Fruit fly (Drosophila melanogaster) whole organism, embryonic: Measurements from ENCODE around the gene glob3.

Experiments
- Atf-2 ChIP-seq: fragments of 200-800 bp; sonication (Bioruptor generic); optimal IDR thresholded peaks from 2 replicates; lab custom pipeline; 2016; ENCODE audit warnings: missing biosample characterization, missing genetic modification characterization
- CG2202 ChIP-seq: fragments of 200-800 bp; sonication (Bioruptor generic); optimal IDR thresholded peaks from 2 replicates; lab custom pipeline; 2018; ENCODE audit warnings: missing biosample characterization, mild to moderate bottlenecking, missing genetic modification characterization
- CG8089 ChIP-seq: fragments of 200-800 bp; sonication (Bioruptor generic); optimal IDR thresholded peaks from 3 replicates; lab custom pipeline; 2016; ENCODE audit warnings: missing biosample characterization, missing genetic modification characterization
- Meics ChIP-seq: fragments of 200-800 bp; sonication (Bioruptor generic); optimal IDR thresholded peaks from 2 replicates; lab custom pipeline; 2017; ENCODE audit warnings: missing biosample characterization, mild to moderate bottlenecking, missing genetic modification characterization
- Trl ChIP-seq, 3 experiments: fragments of >200 bp in 2 of 3; fragments of 200-800 bp in 1 of 3; sonication (Bioruptor generic) in 1 of 3; optimal IDR thresholded peaks; 2 replicates in 1 of 3; 3 replicates in 2 of 3; lab custom pipeline; 2016 to 2017; ENCODE audit warnings: missing biosample characterization in 1 of 3, missing genetic modification characterization in 1 of 3
- az2 ChIP-seq: fragments of 200-800 bp; sonication (Bioruptor generic); optimal IDR thresholded peaks from 3 replicates; lab custom pipeline; 2016; ENCODE audit warnings: missing biosample characterization, missing genetic modification characterization
- jumu ChIP-seq: fragments of 200-800 bp; sonication (Bioruptor generic); optimal IDR thresholded peaks from 3 replicates; lab custom pipeline; 2016; ENCODE audit warnings: missing biosample characterization, missing genetic modification characterization
- tap ChIP-seq: fragments of 200-800 bp; optimal IDR thresholded peaks from 3 replicates; lab custom pipeline; 2019; ENCODE audit warnings: missing biosample characterization, mild to moderate bottlenecking, missing genetic modification characterization, moderate library complexity
- vnd ChIP-seq: fragments of 200-800 bp; sonication (Bioruptor generic); IDR thresholded peaks from 3 replicates; pipeline ENCODE4 v1.3.6; 2022; ENCODE audit warnings: missing biosample characterization, missing genetic modification characterization; ENCODE audit not compliant: partially characterized antibody
- yki ChIP-seq: fragments of >200 bp; optimal IDR thresholded peaks from 3 replicates; lab custom pipeline; 2018

dm6 chr3R:5791497-5791896 lies 38.4 kb upstream of the glob3 start, which contains the start of gene Hpf1:
- no peak for TF ChIP-seq yki
- peak; percentile 98 for TF ChIP-seq CG8089 (GFP tag; lab: Kevin White, UChicago)
- peak; percentile 99 for TF ChIP-seq Meics
- no peak for TF ChIP-seq vnd (GFP tag; lab: Robert Waterston, UW)
- TF ChIP-seq Trl (optimal IDR thresholded peaks at IDR 0.05; lab: Kevin White, UChicago), result no peak
- peak; percentile 99 for TF ChIP-seq Trl (GFP tag; optimal IDR thresholded peaks at IDR 0.05; lab: Kevin White, UChicago)
- peak; percentile 98 for TF ChIP-seq jumu (GFP tag; lab: Kevin White, UChicago)
- TF ChIP-seq CG2202 (tag; lab: Kevin White, UChicago), result peak; percentile 96
- TF ChIP-seq az2 (GFP tag; lab: Kevin White, UChicago), result peak; percentile 99
- TF ChIP-seq Atf-2 (GFP tag; lab: Kevin White, UChicago), result peak; percentile 98
- TF ChIP-seq tap (tag; lab: Kevin White, UChicago), result peak; percentile 97
